Worm (Caenorhabditis elegans): ENCODE measurements around the gene gmpr-1.

- TF ChIP-seq lin-39 (tag; optimal IDR thresholded peaks at IDR 0.05) (no peak), ces-1 (GFP tag; optimal IDR thresholded peaks at IDR 0.05) (no peak), Y116A8C.19 (tag; optimal IDR thresholded peaks at IDR 0.05; ENCODE audit: borderline replicate concordance) (no peak), lsy-2 (tag; optimal IDR thresholded peaks at IDR 0.05) (no peak), lin-14 (GFP tag; optimal IDR thresholded peaks at IDR 0.05) (no peak), unc-62 (GFP tag; optimal IDR thresholded peaks at IDR 0.05) (no peak), nhr-90 (tag; optimal IDR thresholded peaks at IDR 0.05; ENCODE audit: poor library complexity) (no peak), nhr-19 (GFP tag; conservative IDR thresholded peaks at IDR 0.05) (no peak), blmp-1 (tag; optimal IDR thresholded peaks at IDR 0.05) (no peak), ama-1 (optimal IDR thresholded peaks at IDR 0.05) (no peak), lin-35 (GFP tag; optimal IDR thresholded peaks at IDR 0.05) (no peak), zag-1 (tag; optimal IDR thresholded peaks at IDR 0.05) (no peak), lin-15B (tag; optimal IDR thresholded peaks at IDR 0.05) (no peak), ztf-11 (tag; optimal IDR thresholded peaks at IDR 0.05) (no peak)
Measured at ce11 chrV:4386173-4386572, 15.0 kb upstream of the gmpr-1 start, which contains the start of gene F13A2.10.
